Worm (Caenorhabditis elegans) whole organism, L3 larva: ENCODE results near the gene W03C9.8.
A peak's percentile ranks its signal among the peaks of the same experiment; 100 is the strongest.

Source experiments
- R02D3.7 ChIP-seq: fragments of 150-350 bp; optimal IDR thresholded peaks from 2 replicates; lab custom pipeline; 2014; ENCODE audit warnings: missing biosample characterization, missing genetic modification characterization
- ZK546.5 ChIP-seq: sonication (generic microtip); optimal IDR thresholded peaks from 2 replicates; lab custom pipeline; 2017; ENCODE audit warnings: missing biosample characterization, missing genetic modification characterization
- aly-2 ChIP-seq: fragments of 150-350 bp; optimal IDR thresholded peaks from 2 replicates; lab custom pipeline; 2014; ENCODE audit warnings: missing biosample characterization, missing genetic modification characterization
- ceh-16 ChIP-seq: sonication (generic microtip); optimal IDR thresholded peaks from 2 replicates; lab custom pipeline; 2017; ENCODE audit warnings: missing biosample characterization, missing genetic modification characterization
- ceh-28 ChIP-seq: fragments of 150-350 bp; optimal IDR thresholded peaks from 2 replicates; lab custom pipeline; 2014; ENCODE audit warnings: missing biosample characterization, missing genetic modification reagents, missing genetic modification characterization
- daf-12 ChIP-seq: fragments of 150-350 bp; optimal IDR thresholded peaks from 2 replicates; lab custom pipeline; 2014; ENCODE audit warnings: missing biosample characterization, missing genetic modification reagents, missing genetic modification characterization
- egl-27 ChIP-seq: sonication (generic microtip); optimal IDR thresholded peaks from 4 replicates; lab custom pipeline; 2017; ENCODE audit warnings: missing biosample characterization, missing genetic modification reagents, missing genetic modification characterization
- egl-5 ChIP-seq: fragments of 150-350 bp; optimal IDR thresholded peaks from 2 replicates; lab custom pipeline; 2017; ENCODE audit warnings: missing biosample characterization, missing genetic modification reagents, missing genetic modification characterization, inconsistent platforms
- elt-1 ChIP-seq: fragments of 150-350 bp; optimal IDR thresholded peaks from 2 replicates; lab custom pipeline; 2014; ENCODE audit warnings: missing biosample characterization, missing genetic modification characterization
- elt-2 ChIP-seq: sonication (generic microtip); optimal IDR thresholded peaks from 2 replicates; lab custom pipeline; 2016; ENCODE audit warnings: missing genetic modification reagents, mild to moderate bottlenecking, missing genetic modification characterization, missing compliant biosample characterization
- fkh-10 ChIP-seq: sonication (generic microtip); optimal IDR thresholded peaks from 2 replicates; lab custom pipeline; 2017; ENCODE audit warnings: missing biosample characterization, missing genetic modification reagents, missing genetic modification characterization
- fkh-2 ChIP-seq: fragments of 150-350 bp; optimal IDR thresholded peaks from 2 replicates; lab custom pipeline; 2014; ENCODE audit warnings: missing biosample characterization, missing genetic modification reagents, missing genetic modification characterization
- fos-1 ChIP-seq: fragments of 150-350 bp; optimal IDR thresholded peaks from 2 replicates; lab custom pipeline; 2014; ENCODE audit warnings: missing biosample characterization, missing genetic modification characterization
- hmg-11 ChIP-seq: sonication (generic microtip); optimal IDR thresholded peaks from 2 replicates; lab custom pipeline; 2016; ENCODE audit warnings: missing genetic modification characterization, missing compliant biosample characterization
- jun-1 ChIP-seq: fragments of 150-350 bp; optimal IDR thresholded peaks from 2 replicates; lab custom pipeline; 2014; ENCODE audit warnings: missing biosample characterization, missing genetic modification reagents, missing genetic modification characterization
- lin-15B ChIP-seq: fragments of 150-350 bp; optimal IDR thresholded peaks from 2 replicates; lab custom pipeline; 2014; ENCODE audit warnings: missing biosample characterization, missing genetic modification characterization
- lin-39 ChIP-seq: fragments of 150-350 bp; optimal IDR thresholded peaks from 2 replicates; lab custom pipeline; 2018; ENCODE audit warnings: missing biosample characterization, missing genetic modification reagents, missing genetic modification characterization
- lsy-12 ChIP-seq: sonication (generic microtip); optimal IDR thresholded peaks from 2 replicates; lab custom pipeline; 2016; ENCODE audit warnings: mild to moderate bottlenecking, missing genetic modification characterization, missing compliant biosample characterization
- mdl-1 ChIP-seq: fragments of 150-350 bp; optimal IDR thresholded peaks from 2 replicates; lab custom pipeline; 2014; ENCODE audit warnings: missing biosample characterization, missing genetic modification characterization
- mml-1 ChIP-seq: fragments of 150-350 bp; sonication (generic microtip); optimal IDR thresholded peaks from 3 replicates; lab custom pipeline; 2014; ENCODE audit warnings: missing biosample characterization, missing genetic modification characterization
- nfya-1 ChIP-seq: sonication (generic microtip); optimal IDR thresholded peaks from 2 replicates; lab custom pipeline; 2017; ENCODE audit warnings: missing genetic modification characterization, mild to moderate bottlenecking, missing compliant biosample characterization, antibody characterized with exemption, moderate library complexity; ENCODE audit not compliant: insufficient read depth
- nhr-12 ChIP-seq: fragments of 150-350 bp; optimal IDR thresholded peaks from 2 replicates; lab custom pipeline; 2014; ENCODE audit warnings: missing biosample characterization, missing genetic modification characterization
- nhr-237 ChIP-seq: fragments of 150-350 bp; optimal IDR thresholded peaks from 2 replicates; lab custom pipeline; 2014; ENCODE audit warnings: missing biosample characterization, missing genetic modification characterization
- nhr-28 ChIP-seq: fragments of 150-350 bp; optimal IDR thresholded peaks from 2 replicates; lab custom pipeline; 2014; ENCODE audit warnings: missing biosample characterization, missing genetic modification characterization
- nhr-43 ChIP-seq: sonication (generic microtip); optimal IDR thresholded peaks from 2 replicates; lab custom pipeline; 2016; ENCODE audit warnings: mild to moderate bottlenecking, missing genetic modification characterization, missing compliant biosample characterization; ENCODE audit not compliant: poor library complexity, severe bottlenecking
- nhr-67 ChIP-seq: fragments of 150-350 bp; optimal IDR thresholded peaks from 2 replicates; lab custom pipeline; 2014; ENCODE audit warnings: missing biosample characterization, missing genetic modification characterization
- nhr-76 ChIP-seq: fragments of 150-350 bp; sonication (generic microtip); optimal IDR thresholded peaks from 5 replicates; lab custom pipeline; 2014; ENCODE audit warnings: missing biosample characterization, missing genetic modification characterization
- nhr-77 ChIP-seq: fragments of 150-350 bp; optimal IDR thresholded peaks from 2 replicates; lab custom pipeline; 2014; ENCODE audit warnings: missing biosample characterization, missing genetic modification characterization
- pha-4 ChIP-seq: fragments of 150-350 bp; optimal IDR thresholded peaks from 2 replicates; lab custom pipeline; 2014; ENCODE audit warnings: missing biosample characterization, missing genetic modification reagents, missing genetic modification characterization
- sea-2 ChIP-seq: fragments of 150-350 bp; sonication (generic microtip); optimal IDR thresholded peaks from 4 replicates; lab custom pipeline; 2014; ENCODE audit warnings: missing biosample characterization, missing genetic modification reagents, missing genetic modification characterization
- skn-1 ChIP-seq: fragments of 150-350 bp; optimal IDR thresholded peaks from 2 replicates; lab custom pipeline; 2014; ENCODE audit warnings: missing biosample characterization, missing genetic modification characterization
- snpc-4 ChIP-seq: fragments of 150-350 bp; optimal IDR thresholded peaks from 2 replicates; lab custom pipeline; 2014; ENCODE audit warnings: missing biosample characterization, missing genetic modification characterization
- unc-39 ChIP-seq: sonication (generic microtip); optimal IDR thresholded peaks from 4 replicates; lab custom pipeline; 2017; ENCODE audit warnings: missing biosample characterization, missing genetic modification characterization
- unc-62 ChIP-seq: fragments of 150-350 bp; sonication (generic microtip); optimal IDR thresholded peaks from 4 replicates; lab custom pipeline; 2014; ENCODE audit warnings: missing biosample characterization, missing genetic modification reagents, missing genetic modification characterization
- zag-1 ChIP-seq: fragments of 150-350 bp; optimal IDR thresholded peaks from 2 replicates; lab custom pipeline; 2014; ENCODE audit warnings: missing biosample characterization, missing genetic modification characterization
- ztf-11 ChIP-seq: fragments of 150-350 bp; optimal IDR thresholded peaks from 2 replicates; lab custom pipeline; 2014; ENCODE audit warnings: missing biosample characterization, missing genetic modification characterization
- ztf-4 ChIP-seq: fragments of 150-350 bp; optimal IDR thresholded peaks from 2 replicates; lab custom pipeline; 2014; ENCODE audit warnings: missing biosample characterization, missing genetic modification characterization

W03C9.8 gene

ce11 chrII:11910569-11910968 is 38.0 kb upstream of the W03C9.8 start:
- TF ChIP-seq fos-1 (no peak), ceh-16 (tag; lab: Kevin White, UChicago) (no peak), nfya-1 (tag; lab: Kevin White, UChicago) (peak; percentile 97), pha-4 (tag; lab: Kevin White, UChicago) (no peak)

DNA sequence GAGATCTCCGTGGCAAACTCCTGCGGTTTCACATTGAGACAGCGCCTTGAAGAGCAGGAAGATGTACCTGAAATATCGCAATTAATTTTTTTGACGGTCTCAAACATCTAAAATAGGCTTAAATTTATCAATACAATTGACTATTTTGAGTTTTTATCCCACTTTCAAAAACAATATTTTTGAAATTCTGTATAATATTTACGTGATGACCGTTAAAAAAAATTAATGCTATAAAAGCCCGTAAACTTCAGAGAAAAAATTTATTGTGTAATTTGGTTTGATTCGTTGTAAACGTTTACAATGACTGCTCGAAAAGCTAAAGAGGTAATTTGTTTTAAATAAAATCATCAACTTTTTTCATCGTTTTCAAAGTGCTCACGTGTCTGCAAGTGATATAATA is 34.3 kb upstream of the W03C9.8 start, which contains the start of gene ZK930.7:
Gene ZK930.7 (plus strand): TSS at position 301 of the 400 bp plus-strand sequence.
- TF ChIP-seq snpc-4 (tag; lab: Kevin White, UChicago) = no peak
- TF ChIP-seq ztf-4 (tag; lab: Kevin White, UChicago) = no peak
- no peak for TF ChIP-seq nhr-77 (tag; lab: Kevin White, UChicago)
- TF ChIP-seq nfya-1 (tag; lab: Kevin White, UChicago) = no peak
- no peak for TF ChIP-seq daf-12
- TF ChIP-seq mdl-1 = no peak
- no peak for TF ChIP-seq nhr-28
- no peak for TF ChIP-seq jun-1 (tag; lab: Kevin White, UChicago)
- no peak for TF ChIP-seq egl-5
- TF ChIP-seq ceh-28 (tag; lab: Kevin White, UChicago) = no peak
- TF ChIP-seq fos-1 = no peak
- no peak for TF ChIP-seq nhr-43 (tag; lab: Kevin White, UChicago)
- no peak for TF ChIP-seq nhr-12
- no peak for TF ChIP-seq unc-39 (tag; lab: Kevin White, UChicago)
- no peak for TF ChIP-seq nhr-237 (tag; lab: Kevin White, UChicago)
- no peak for TF ChIP-seq lin-39
- TF ChIP-seq, all 47 proteins: peak for 0

ce11 chrII:11915770-11916554 is 32.6 kb upstream of the W03C9.8 start, which contains the start of the genes vps-15 and hmg-12:
Gene vps-15 (minus strand): TSS chrII:11915852.
Gene hmg-12 (plus strand): TSS chrII:11916513.
- TF ChIP-seq egl-27 = no peak
- TF ChIP-seq mml-1 (tag; lab: Kevin White, UChicago) = no peak
- no peak for TF ChIP-seq lin-39
- peak; percentile 11 for TF ChIP-seq ZK546.5 (tag; lab: Kevin White, UChicago)
- no peak for TF ChIP-seq elt-1
- no peak for TF ChIP-seq nhr-12
- no peak for TF ChIP-seq nhr-43 (tag; lab: Kevin White, UChicago)
- no peak for TF ChIP-seq fkh-2 (tag; lab: Kevin White, UChicago)
- peak; percentile 24 for TF ChIP-seq nfya-1 (tag; lab: Kevin White, UChicago)
- no peak for TF ChIP-seq ztf-11 (tag; lab: Kevin White, UChicago)
- TF ChIP-seq mdl-1 = no peak
- TF ChIP-seq zag-1 (tag; lab: Kevin White, UChicago) = no peak
- no peak for TF ChIP-seq nhr-67 (tag; lab: Kevin White, UChicago)
- no peak for TF ChIP-seq nhr-77 (tag; lab: Kevin White, UChicago)
- no peak for TF ChIP-seq fos-1
- TF ChIP-seq nhr-237 (tag; lab: Kevin White, UChicago) = no peak
- TF ChIP-seq lin-15B (tag; lab: Kevin White, UChicago) = peak; percentile 54
- TF ChIP-seq egl-5 = no peak
- TF ChIP-seq unc-39 (tag; lab: Kevin White, UChicago) = no peak
- peak; percentile 67 for TF ChIP-seq hmg-11
- no peak for TF ChIP-seq daf-12
- TF ChIP-seq pha-4 (tag; lab: Kevin White, UChicago) = no peak
- TF ChIP-seq ceh-28 (tag; lab: Kevin White, UChicago) = no peak

- no peak for TF ChIP-seq unc-62
- no peak for TF ChIP-seq jun-1 (tag; lab: Kevin White, UChicago)
- TF ChIP-seq snpc-4 (tag; lab: Kevin White, UChicago) = no peak
These were observed 32.0 kb upstream of the W03C9.8 start for ce11 chrII:11916555-11916941.

- TF ChIP-seq unc-62 (no peak), R02D3.7 (tag; lab: Kevin White, UChicago) (no peak), egl-5 (no peak), sea-2 (GFP tag; lab: Kevin White, UChicago) (no peak), mdl-1 (no peak), pha-4 (tag; lab: Kevin White, UChicago) (no peak), fkh-10 (GFP tag; lab: Kevin White, UChicago) (no peak), ztf-4 (tag; lab: Kevin White, UChicago) (no peak), elt-2 (no peak), nhr-76 (no peak), aly-2 (tag; lab: Kevin White, UChicago) (no peak), elt-1 (no peak), skn-1 (tag; lab: Kevin White, UChicago) (no peak), zag-1 (tag; lab: Kevin White, UChicago) (no peak), lsy-12 (no peak), fkh-2 (tag; lab: Kevin White, UChicago) (no peak)
These were observed 31.6 kb upstream of the W03C9.8 start for ce11 chrII:11916945-11917344.
